Fruit fly (Drosophila melanogaster): Measurements from ENCODE around the gene Asciz.

Gene Asciz

DNA sequence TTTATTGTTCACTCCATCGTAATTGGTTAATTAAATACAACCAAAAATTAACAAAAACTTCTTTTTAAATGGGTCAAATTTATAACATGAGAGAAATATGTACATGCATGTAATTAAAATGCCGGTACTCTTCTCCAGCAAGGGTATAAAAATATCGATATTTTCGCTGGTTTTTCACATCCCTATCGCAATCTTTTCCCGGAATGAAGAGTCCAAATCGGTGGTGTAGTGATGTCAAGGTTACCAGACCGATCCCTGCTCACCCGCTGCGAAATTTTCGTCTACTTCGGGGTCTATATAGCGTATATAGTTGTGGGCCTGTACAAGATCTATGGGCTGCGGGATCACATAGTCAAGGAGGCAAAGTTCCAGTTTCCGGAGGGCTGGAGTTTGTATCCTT lies 4.1 kb downstream of the Asciz start, which contains the start of gene rasp (continued):
- TF ChIP-seq sc (optimal IDR thresholded peaks at IDR 0.05) = no peak
- no peak for TF ChIP-seq sc (GFP tag; optimal IDR thresholded peaks at IDR 0.05)
- TF ChIP-seq CG15514 (GFP tag; optimal IDR thresholded peaks at IDR 0.05) = peak; percentile 42
- TF ChIP-seq MTF-1 (GFP tag; optimal IDR thresholded peaks at IDR 0.05; ENCODE audit: borderline replicate concordance) = no peak
- peak; percentile 34 for TF ChIP-seq nerfin-1 (tag; optimal IDR thresholded peaks at IDR 0.05)
- peak; percentile 79 for TF ChIP-seq Sry-δ (GFP tag; optimal IDR thresholded peaks at IDR 0.05)
- TF ChIP-seq ftz-f1 (GFP tag; optimal IDR thresholded peaks at IDR 0.05) = peak; percentile 41
- 0 out of 3 replicates have a peak, but pooled peaks have one; percentile 35 for TF ChIP-seq CG16813 (GFP tag; IDR thresholded peaks at IDR 0.05; ENCODE audit: partially characterized antibody)
- peak; percentile 65; the same call in 3 of the 4 replicates for TF ChIP-seq Dll (GFP tag; IDR thresholded peaks at IDR 0.05; ENCODE audit: partially characterized antibody)
- no peak for TF ChIP-seq Asciz (GFP tag; optimal IDR thresholded peaks at IDR 0.05)
- no peak for TF ChIP-seq CG10979 (tag; optimal IDR thresholded peaks at IDR 0.05)
- TF ChIP-seq D19B (GFP tag; optimal IDR thresholded peaks at IDR 0.05) = no peak
- peak; percentile 10 for TF ChIP-seq zen (tag; optimal IDR thresholded peaks at IDR 0.05)
- no peak for TF ChIP-seq pan (optimal IDR thresholded peaks at IDR 0.05)
- TF ChIP-seq pan (GFP tag; optimal IDR thresholded peaks at IDR 0.05 in 1 of 2, IDR thresholded peaks at IDR 0.05 in 1 of 2) = no peak
- 0 out of 3 replicates have a peak, but pooled peaks have one; percentile 16 for TF ChIP-seq row (GFP tag; IDR thresholded peaks at IDR 0.05)
- TF ChIP-seq Bdp1 (GFP tag; optimal IDR thresholded peaks at IDR 0.05) = no peak

DNA sequence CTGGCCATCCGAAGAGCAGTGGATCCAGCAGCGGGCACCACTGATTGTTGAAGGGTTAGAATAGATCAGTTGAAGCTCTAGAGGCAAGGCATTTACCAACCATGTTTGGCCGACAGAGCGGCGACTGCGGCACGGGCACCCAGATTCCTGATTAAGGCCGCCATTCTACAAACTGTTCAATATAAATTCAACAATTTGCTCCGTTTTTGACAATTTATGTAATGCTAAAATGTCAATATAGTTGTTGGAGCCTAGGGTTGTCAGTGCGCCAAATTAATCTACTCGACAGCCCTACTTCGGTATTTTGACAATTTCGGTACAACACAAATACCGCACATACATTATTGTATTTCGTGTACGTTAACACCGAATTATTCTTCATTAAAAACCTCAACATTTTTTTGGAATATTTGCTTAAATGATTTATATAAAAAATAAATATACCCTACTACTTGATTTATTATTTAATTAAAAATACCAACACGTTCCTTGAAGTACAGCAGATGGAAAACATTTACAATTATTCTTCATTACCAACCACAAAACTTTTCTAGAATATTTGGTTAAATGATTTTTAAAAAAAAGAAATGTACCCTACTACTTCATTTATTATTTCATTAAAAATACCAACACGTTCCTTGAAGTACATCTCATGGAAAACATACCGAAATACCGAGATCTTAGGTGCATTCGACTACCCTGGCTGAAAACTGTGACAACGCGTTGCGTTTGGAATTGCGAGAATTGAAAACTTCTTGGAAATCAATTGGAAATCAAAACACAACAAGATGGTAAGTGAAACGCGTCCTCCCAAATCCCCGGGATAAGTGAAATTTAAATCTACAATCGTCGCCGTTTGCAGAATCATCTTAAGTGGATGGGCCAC lies 6.5 kb downstream of the Asciz start, which contains the start of the genes ND-30 and CG15812:
ND-30 (minus strand) TSS at position 270 of the 886 bp plus-strand sequence.
CG15812 (plus strand) TSS at position 683 of the 886 bp plus-strand sequence.
- peak; percentile 45 for TF ChIP-seq CG1602 (GFP tag; optimal IDR thresholded peaks at IDR 0.05)
- TF ChIP-seq H15 (GFP tag; IDR thresholded peaks at IDR 0.05) = no peak
- no peak for TF ChIP-seq Eip74EF (GFP tag; optimal IDR thresholded peaks at IDR 0.05)
- TF ChIP-seq Six4 (GFP tag; optimal IDR thresholded peaks at IDR 0.05) = no peak
- TF ChIP-seq az2 (GFP tag; optimal IDR thresholded peaks at IDR 0.05) = peak; percentile 25
- TF ChIP-seq CG2116 (GFP tag; optimal IDR thresholded peaks at IDR 0.05) = peak; percentile 39
- no peak for TF ChIP-seq bigmax (GFP tag; optimal IDR thresholded peaks at IDR 0.05)
- TF ChIP-seq esg (GFP tag; conservative IDR thresholded peaks at IDR 0.05) = no peak
- peak; percentile 34 for TF ChIP-seq phol (tag; optimal IDR thresholded peaks at IDR 0.05)
- peak; percentile 51 for TF ChIP-seq CG8924 (tag; optimal IDR thresholded peaks at IDR 0.05)
- TF ChIP-seq al (GFP tag; IDR thresholded peaks at IDR 0.05) = no peak
- peak; percentile 11 for TF ChIP-seq lilli (GFP tag; optimal IDR thresholded peaks at IDR 0.05)
- peak; percentile 35 for TF ChIP-seq pzg (GFP tag; optimal IDR thresholded peaks at IDR 0.05)
- peak; percentile 40 for TF ChIP-seq dmrt11E (tag; optimal IDR thresholded peaks at IDR 0.05)
- TF ChIP-seq CG9797 (GFP tag; optimal IDR thresholded peaks at IDR 0.05) = peak; percentile 38
- 0 out of 4 replicates have a peak, but pooled peaks have one; percentile 14 for TF ChIP-seq Dll (GFP tag; IDR thresholded peaks at IDR 0.05; ENCODE audit: partially characterized antibody)
- TF ChIP-seq Rfx (GFP tag; IDR thresholded peaks at IDR 0.05) = peak; percentile 22; the same call in 1 of the 2 replicates
- TF ChIP-seq her (GFP tag; optimal IDR thresholded peaks at IDR 0.05) = no peak
- TF ChIP-seq CG12071 (GFP tag; optimal IDR thresholded peaks at IDR 0.05) = no peak
- peak in 1 of 2 experiments; percentile 1 for TF ChIP-seq dpn (GFP tag; optimal IDR thresholded peaks at IDR 0.05)
- peak in 1 of 3 experiments; percentile 51 for TF ChIP-seq lola (GFP tag; optimal IDR thresholded peaks at IDR 0.05)
- no peak for TF ChIP-seq Hand (GFP tag; optimal IDR thresholded peaks at IDR 0.05)
- peak; percentile 7; the same call in 1 of the 2 replicates for TF ChIP-seq amos (GFP tag; IDR thresholded peaks at IDR 0.05; ENCODE audit: partially characterized antibody)
- TF ChIP-seq CG3407 (GFP tag; optimal IDR thresholded peaks at IDR 0.05) = no peak
- no peak for TF ChIP-seq CG15601 (tag; optimal IDR thresholded peaks at IDR 0.05)
- no peak for TF ChIP-seq ERR (GFP tag; optimal IDR thresholded peaks at IDR 0.05)
- peak; percentile 58 for TF ChIP-seq CG12391 (tag; optimal IDR thresholded peaks at IDR 0.05)
- peak; percentile 48 for TF ChIP-seq nmo (GFP tag; optimal IDR thresholded peaks at IDR 0.05)
- peak; percentile 24 for TF ChIP-seq CG7556 (GFP tag; optimal IDR thresholded peaks at IDR 0.05)
- peak; percentile 7 for TF ChIP-seq CG2120 (GFP tag; optimal IDR thresholded peaks at IDR 0.05)
